Fruit fly (Drosophila melanogaster) S2 (cell line): Measurements from ENCODE around the gene CG7739.

Experiments
- CG8478 ChIP-seq: fragments of >200 bp; optimal IDR thresholded peaks from 2 replicates; lab custom pipeline; 2018
- CTCF ChIP-seq, 2 experiments: fragments of >200 bp; optimal IDR thresholded peaks; 2 replicates each; lab custom pipeline; 2018

The CG7739 gene

dm6 chr3L:15563058-15563850 is at the start of gene CG7739, which contains the start of gene SCCRO:
Gene CG7739 (minus strand): TSS chr3L:15563065.
Gene SCCRO (plus strand): TSS chr3L:15563427.
- no peak for TF ChIP-seq CG8478
- TF ChIP-seq CTCF (optimal IDR thresholded peaks at IDR 0.05; lab: Kevin White, UChicago): no peak

- no peak for TF ChIP-seq CTCF (optimal IDR thresholded peaks at IDR 0.05; lab: Kevin White, UChicago)
- no peak for TF ChIP-seq CG8478
Measured at dm6 chr3L:15610109-15610508, 47.2 kb upstream of the CG7739 start, which contains the start of gene CG7650. Gene CG7650 (minus strand): TSS chr3L:15610386.

- TF ChIP-seq CG8478 (no peak), CTCF (optimal IDR thresholded peaks at IDR 0.05; lab: Kevin White, UChicago) (no peak)
Measured at dm6 chr3L:15604979-15605378, 42.1 kb upstream of the CG7739 start.

dm6 chr3L:15600051-15600450 is 37.2 kb upstream of the CG7739 start:
- TF ChIP-seq CTCF (optimal IDR thresholded peaks at IDR 0.05; lab: Kevin White, UChicago): no peak
- TF ChIP-seq CG8478: no peak

- TF ChIP-seq CTCF (optimal IDR thresholded peaks at IDR 0.05; lab: Kevin White, UChicago) (no peak), CG8478 (no peak)
Measured at dm6 chr3L:15599190-15599589, 36.3 kb upstream of the CG7739 start.

- TF ChIP-seq CG8478: no peak
- TF ChIP-seq CTCF (optimal IDR thresholded peaks at IDR 0.05; lab: Kevin White, UChicago): no peak
Measured at dm6 chr3L:15597945-15598344, 35.1 kb upstream of the CG7739 start.

dm6 chr3L:15597037-15597785 is 34.3 kb upstream of the CG7739 start:
- TF ChIP-seq CG8478 (no peak), CTCF (optimal IDR thresholded peaks at IDR 0.05; lab: Kevin White, UChicago) (no peak)

dm6 chr3L:15595980-15596379 is 33.1 kb upstream of the CG7739 start:
- TF ChIP-seq CG8478 (no peak), CTCF (optimal IDR thresholded peaks at IDR 0.05; lab: Kevin White, UChicago) (no peak)

dm6 chr3L:15595175-15595724 is 32.4 kb upstream of the CG7739 start:
- TF ChIP-seq CG8478 (no peak), CTCF (optimal IDR thresholded peaks at IDR 0.05; lab: Kevin White, UChicago) (no peak)

- TF ChIP-seq CG8478 (no peak), CTCF (optimal IDR thresholded peaks at IDR 0.05; lab: Kevin White, UChicago) (no peak)
Measured at dm6 chr3L:15594093-15594653, 31.3 kb upstream of the CG7739 start.

dm6 chr3L:15593399-15593798 is 30.5 kb upstream of the CG7739 start:
- no peak for TF ChIP-seq CG8478
- TF ChIP-seq CTCF (optimal IDR thresholded peaks at IDR 0.05; lab: Kevin White, UChicago): no peak

dm6 chr3L:15592536-15593260 is 29.8 kb upstream of the CG7739 start:
- TF ChIP-seq CG8478: no peak
- no peak for TF ChIP-seq CTCF (optimal IDR thresholded peaks at IDR 0.05; lab: Kevin White, UChicago)

- no peak for TF ChIP-seq CG8478
- TF ChIP-seq CTCF (optimal IDR thresholded peaks at IDR 0.05; lab: Kevin White, UChicago): no peak
Measured at dm6 chr3L:15590803-15591597, 28.1 kb upstream of the CG7739 start.

- TF ChIP-seq CTCF (optimal IDR thresholded peaks at IDR 0.05; lab: Kevin White, UChicago) (no peak), CG8478 (no peak)
Measured at dm6 chr3L:15589746-15590145, 26.9 kb upstream of the CG7739 start.
